Worm (Caenorhabditis elegans) whole organism, midembryonic: ENCODE results near the gene degl-1.

Experiments used
- flt-1 ChIP-seq: fragments of 200-800 bp; sonication (Bioruptor generic); IDR thresholded peaks from 2 replicates; pipeline ENCODE4 v1.3.6; 2022; ENCODE audit warnings: missing genetic modification characterization, missing compliant biosample characterization
- ztf-23 ChIP-seq: fragments of 200-800 bp; sonication (Bioruptor generic); IDR thresholded peaks from 2 replicates; pipeline ENCODE4 v1.3.6; 2022; ENCODE audit warnings: missing genetic modification reagents, missing genetic modification characterization, missing compliant biosample characterization

DNA sequence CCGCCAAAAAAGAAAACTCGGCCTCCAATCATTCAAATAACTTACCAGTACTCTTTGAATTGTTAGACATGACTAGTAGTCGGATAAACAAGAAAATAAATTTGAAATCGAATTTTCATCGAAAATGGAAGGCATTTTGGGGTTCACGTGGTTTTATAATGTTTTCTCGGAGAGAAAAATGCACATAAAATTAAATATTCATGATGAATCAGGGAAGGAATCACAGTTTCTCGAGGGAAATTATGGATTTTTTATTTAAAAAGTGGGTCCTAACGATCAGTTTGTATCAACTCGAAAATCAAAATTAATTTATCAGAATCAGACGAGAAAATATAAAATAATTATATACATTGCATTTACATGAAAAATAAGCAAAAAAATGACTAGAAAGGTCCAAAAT lies 5.9 kb downstream of the degl-1 start, which contains the start of gene Y57G11C.5:
- no peak for TF ChIP-seq ztf-23 (GFP tag; lab: Robert Waterston, UW)
- no peak for TF ChIP-seq flt-1 (GFP tag; lab: Robert Waterston, UW)
